Fruit fly (Drosophila melanogaster): Measurements from ENCODE around the gene eag.

Gene eag

dm6 chrX:15023826-15024545, 68.7 kb downstream of the eag start, which contains the start of gene be (continued):
- TF ChIP-seq unpg (GFP tag; optimal IDR thresholded peaks at IDR 0.05) = peak; percentile 41
- TF ChIP-seq CG18599 (GFP tag; optimal IDR thresholded peaks at IDR 0.05) = peak; percentile 52
- TF ChIP-seq CG15514 (GFP tag; optimal IDR thresholded peaks at IDR 0.05) = no peak
- TF ChIP-seq CG10209 (GFP tag; optimal IDR thresholded peaks at IDR 0.05) = peak; percentile 63
- peak; percentile 83 for TF ChIP-seq dysf (GFP tag; IDR thresholded peaks at IDR 0.05)
- TF ChIP-seq Hand (GFP tag; optimal IDR thresholded peaks at IDR 0.05) = no peak
- TF ChIP-seq Mes4 (GFP tag; optimal IDR thresholded peaks at IDR 0.05) = no peak
- peak; percentile 39 for TF ChIP-seq Spps (tag; optimal IDR thresholded peaks at IDR 0.05)
- TF ChIP-seq kah (GFP tag; optimal IDR thresholded peaks at IDR 0.05) = peak; percentile 42
- no peak for TF ChIP-seq CG7987 (GFP tag; optimal IDR thresholded peaks at IDR 0.05)
- TF ChIP-seq CG4404 (GFP tag; IDR thresholded peaks at IDR 0.05) = peak; percentile 62
- TF ChIP-seq CG8388 (GFP tag; optimal IDR thresholded peaks at IDR 0.05) = peak; percentile 73
- TF ChIP-seq Dll (GFP tag; IDR thresholded peaks at IDR 0.05; ENCODE audit: partially characterized antibody) = no peak
- no peak for TF ChIP-seq CG18476 (GFP tag; optimal IDR thresholded peaks at IDR 0.05)
- TF ChIP-seq Sry-β (GFP tag; optimal IDR thresholded peaks at IDR 0.05) = no peak
- peak; percentile 58 for TF ChIP-seq CG12299 (tag; optimal IDR thresholded peaks at IDR 0.05)
- TF ChIP-seq sisA (GFP tag; IDR thresholded peaks at IDR 0.05) = peak; percentile 49; the same call in 1 of the 2 replicates
- TF ChIP-seq trh (GFP tag; optimal IDR thresholded peaks at IDR 0.05) = no peak
- no peak for TF ChIP-seq H15 (GFP tag; IDR thresholded peaks at IDR 0.05)
- TF ChIP-seq HmgZ (tag; optimal IDR thresholded peaks at IDR 0.05) = no peak
- TF ChIP-seq CG11560 (tag; IDR thresholded peaks at IDR 0.05) = no peak
- peak; percentile 23 for TF ChIP-seq Fer3 (tag; optimal IDR thresholded peaks at IDR 0.05)
- no peak for TF ChIP-seq CG34422 (GFP tag; IDR thresholded peaks at IDR 0.05)
- peak; percentile 29 for TF ChIP-seq HHEX (GFP tag; optimal IDR thresholded peaks at IDR 0.05)
- no peak for TF ChIP-seq Kr (GFP tag; optimal IDR thresholded peaks at IDR 0.05)
- TF ChIP-seq CG3847 (GFP tag; IDR thresholded peaks at IDR 0.05) = peak; percentile 61
- TF ChIP-seq CG3995 (GFP tag; optimal IDR thresholded peaks at IDR 0.05) = no peak
- TF ChIP-seq CG15011 (GFP tag; optimal IDR thresholded peaks at IDR 0.05) = no peak
- TF ChIP-seq maf-S (GFP tag; optimal IDR thresholded peaks at IDR 0.05) = no peak
- TF ChIP-seq CG8924 (tag; optimal IDR thresholded peaks at IDR 0.05) = peak; percentile 89
- peak; percentile 86 for TF ChIP-seq CG13424 (tag; optimal IDR thresholded peaks at IDR 0.05)
- TF ChIP-seq CG14860 (GFP tag; IDR thresholded peaks at IDR 0.05; ENCODE audit: partially characterized antibody) = no peak
- no peak for TF ChIP-seq eyg (GFP tag; optimal IDR thresholded peaks at IDR 0.05)
- TF ChIP-seq CG16779 (GFP tag; IDR thresholded peaks at IDR 0.05) = no peak
- TF ChIP-seq her (GFP tag; optimal IDR thresholded peaks at IDR 0.05) = no peak
- TF ChIP-seq Hr3 (GFP tag; optimal IDR thresholded peaks at IDR 0.05) = peak; percentile 77
- no peak for TF ChIP-seq CG11085 (GFP tag; IDR thresholded peaks at IDR 0.05)
- no peak for TF ChIP-seq B-H1 (GFP tag; IDR thresholded peaks at IDR 0.05)
- TF ChIP-seq bcd (GFP tag; optimal IDR thresholded peaks at IDR 0.05) = peak; percentile 64
- TF ChIP-seq CG2202 (tag; optimal IDR thresholded peaks at IDR 0.05) = no peak
- TF ChIP-seq ac (GFP tag; optimal IDR thresholded peaks at IDR 0.05) = no peak
- peak; percentile 65 for TF ChIP-seq Six4 (GFP tag; optimal IDR thresholded peaks at IDR 0.05)
- TF ChIP-seq TFAM (GFP tag; optimal IDR thresholded peaks at IDR 0.05) = no peak
- peak; percentile 14 for TF ChIP-seq CG2120 (GFP tag; optimal IDR thresholded peaks at IDR 0.05)
- TF ChIP-seq CG4424 (GFP tag; optimal IDR thresholded peaks at IDR 0.05) = peak; percentile 50
- TF ChIP-seq Sox100B (GFP tag; optimal IDR thresholded peaks at IDR 0.05) = peak; percentile 87
- TF ChIP-seq CG14710 (tag; optimal IDR thresholded peaks at IDR 0.05) = peak; percentile 87
- TF ChIP-seq Fer1 (GFP tag; optimal IDR thresholded peaks at IDR 0.05) = peak; percentile 22
- TF ChIP-seq Ets65A (GFP tag) = no peak
- TF ChIP-seq Pdp1 (GFP tag; optimal IDR thresholded peaks at IDR 0.05) = no peak
